Fruit fly (Drosophila melanogaster) whole organism, embryonic: ENCODE results near the gene CG7332.

Experiments used
- Abd-B ChIP-seq: fragments of 200-800 bp; sonication (Bioruptor generic); optimal IDR thresholded peaks from 2 replicates; lab custom pipeline; 2018; ENCODE audit warnings: missing biosample characterization, mild to moderate bottlenecking, missing genetic modification characterization, moderate library complexity
- BEAF-32 ChIP-seq: fragments of 200-800 bp; sonication (Bioruptor generic); optimal IDR thresholded peaks from 3 replicates; lab custom pipeline; 2017; ENCODE audit warnings: missing biosample characterization, missing genetic modification characterization, mild to moderate bottlenecking, moderate library complexity, missing genetic modification reagents
- CG10209 ChIP-seq: fragments of 200-800 bp; sonication (Bioruptor generic); optimal IDR thresholded peaks from 3 replicates; lab custom pipeline; 2017; ENCODE audit warnings: missing biosample characterization, mild to moderate bottlenecking, missing genetic modification characterization, missing genetic modification reagents
- CG10366 ChIP-seq: fragments of 200-800 bp; sonication (Bioruptor generic); IDR thresholded peaks from 2 replicates; pipeline ENCODE4 v1.3.6; 2022; ENCODE audit warnings: missing biosample characterization, missing genetic modification characterization
- CG11247 ChIP-seq: fragments of 200-800 bp; sonication (Bioruptor generic); IDR thresholded peaks from 2 replicates; pipeline ENCODE4 v1.3.6; 2022; ENCODE audit warnings: missing biosample characterization, missing genetic modification characterization
- CG11456 ChIP-seq: fragments of 200-800 bp; sonication (Bioruptor generic); IDR thresholded peaks from 3 replicates; pipeline ENCODE4 v1.3.6; 2022; ENCODE audit warnings: missing biosample characterization, missing genetic modification characterization
- CG11723 ChIP-seq: fragments of 200-800 bp; sonication (Bioruptor generic); optimal IDR thresholded peaks from 2 replicates; lab custom pipeline; 2017; ENCODE audit warnings: missing biosample characterization, mild to moderate bottlenecking, missing genetic modification characterization
- CG12744 ChIP-seq: fragments of 200-800 bp; sonication (Bioruptor generic); optimal IDR thresholded peaks from 2 replicates; lab custom pipeline; 2016; ENCODE audit warnings: missing biosample characterization, missing genetic modification characterization
- CG13123 ChIP-seq: fragments of 200-800 bp; sonication (Bioruptor generic); optimal IDR thresholded peaks from 2 replicates; lab custom pipeline; 2016; ENCODE audit warnings: missing biosample characterization, missing genetic modification characterization
- CG13624 ChIP-seq: fragments of 200-800 bp; sonication (Bioruptor generic); optimal IDR thresholded peaks from 2 replicates; lab custom pipeline; 2016; ENCODE audit warnings: missing biosample characterization, missing genetic modification characterization
- CG14860 ChIP-seq: fragments of 200-800 bp; sonication (Bioruptor generic); IDR thresholded peaks from 3 replicates; pipeline ENCODE4 v1.3.6; 2022; ENCODE audit warnings: missing biosample characterization, missing genetic modification characterization; ENCODE audit not compliant: partially characterized antibody
- CG16815 ChIP-seq: fragments of 200-800 bp; sonication (Bioruptor generic); optimal IDR thresholded peaks from 3 replicates; lab custom pipeline; 2017; ENCODE audit warnings: missing biosample characterization, mild to moderate bottlenecking, missing genetic modification characterization
- CG3163 ChIP-seq: fragments of 200-800 bp; sonication (Bioruptor generic); optimal IDR thresholded peaks from 3 replicates; lab custom pipeline; 2016; ENCODE audit warnings: missing biosample characterization, missing genetic modification characterization
- CG32767 ChIP-seq: fragments of 200-800 bp; sonication (Bioruptor generic); IDR thresholded peaks from 2 replicates; pipeline ENCODE4 v1.3.6; 2022; ENCODE audit warnings: missing biosample characterization, missing genetic modification characterization
- CG4404 ChIP-seq: fragments of 200-800 bp; sonication (Bioruptor generic); IDR thresholded peaks from 2 replicates; pipeline ENCODE4 v1.3.6; 2022; ENCODE audit warnings: missing biosample characterization, missing genetic modification characterization
- CG6254 ChIP-seq: fragments of 200-800 bp; sonication (Bioruptor generic); optimal IDR thresholded peaks from 3 replicates; lab custom pipeline; 2017; ENCODE audit warnings: mild to moderate bottlenecking, missing biosample characterization, missing genetic modification reagents, missing genetic modification characterization
- CG6765 ChIP-seq: fragments of 200-800 bp; sonication (Bioruptor generic); optimal IDR thresholded peaks from 3 replicates; lab custom pipeline; 2017; ENCODE audit warnings: missing biosample characterization, mild to moderate bottlenecking, missing genetic modification characterization
- CG6813 ChIP-seq: fragments of 200-800 bp; sonication (Bioruptor generic); optimal IDR thresholded peaks from 2 replicates; lab custom pipeline; 2017; ENCODE audit warnings: missing biosample characterization, missing genetic modification characterization, mild to moderate bottlenecking, moderate library complexity, missing genetic modification reagents
- CG8290 ChIP-seq, 3 experiments: fragments of 200-800 bp; sonication (Bioruptor generic); optimal IDR thresholded peaks; 2 replicates each; lab custom pipeline; 2016 to 2019; ENCODE audit warnings: missing biosample characterization in 3 of 3, missing genetic modification characterization in 3 of 3, mild to moderate bottlenecking in 2 of 3, moderate library complexity in 1 of 3
- CG8388 ChIP-seq: fragments of 200-800 bp; sonication (Bioruptor generic); optimal IDR thresholded peaks from 2 replicates; lab custom pipeline; 2019; ENCODE audit warnings: missing biosample characterization, mild to moderate bottlenecking, missing genetic modification characterization, moderate library complexity
- CkIIα-i1 ChIP-seq: fragments of 200-800 bp; sonication (Bioruptor generic); IDR thresholded peaks from 2 replicates; pipeline ENCODE4 v1.3.6; 2022; ENCODE audit warnings: missing biosample characterization, missing genetic modification characterization
- CrebB ChIP-seq: fragments of 200-800 bp; sonication (Bioruptor generic); optimal IDR thresholded peaks from 3 replicates; lab custom pipeline; 2018; ENCODE audit warnings: missing biosample characterization, mild to moderate bottlenecking, missing genetic modification characterization
- Dad ChIP-seq: fragments of 200-800 bp; sonication (Bioruptor generic); optimal IDR thresholded peaks from 3 replicates; lab custom pipeline; 2016; ENCODE audit warnings: missing biosample characterization, missing genetic modification characterization
- ERR ChIP-seq: fragments of 200-800 bp; sonication (Bioruptor generic); optimal IDR thresholded peaks from 2 replicates; lab custom pipeline; 2016; ENCODE audit warnings: missing biosample characterization, missing genetic modification characterization
- Fer3 ChIP-seq: fragments of 200-800 bp; sonication (Bioruptor generic); optimal IDR thresholded peaks from 2 replicates; lab custom pipeline; 2018; ENCODE audit warnings: missing biosample characterization, mild to moderate bottlenecking, missing genetic modification characterization, moderate library complexity
- HLH54F ChIP-seq: fragments of 200-800 bp; sonication (Bioruptor generic); optimal IDR thresholded peaks from 3 replicates; lab custom pipeline; 2016; ENCODE audit warnings: missing biosample characterization, missing genetic modification characterization
- HLHmδ ChIP-seq: fragments of 200-800 bp; sonication (Bioruptor generic); optimal IDR thresholded peaks from 2 replicates; lab custom pipeline; 2018; ENCODE audit warnings: missing biosample characterization, mild to moderate bottlenecking, missing genetic modification characterization, moderate library complexity
- Hand ChIP-seq: fragments of 200-800 bp; sonication (Bioruptor generic); optimal IDR thresholded peaks from 2 replicates; lab custom pipeline; 2017; ENCODE audit warnings: mild to moderate bottlenecking, missing biosample characterization, missing genetic modification reagents, missing genetic modification characterization
- Hr3 ChIP-seq: fragments of 200-800 bp; sonication (Bioruptor generic); optimal IDR thresholded peaks from 3 replicates; lab custom pipeline; 2016; ENCODE audit warnings: missing biosample characterization, missing genetic modification characterization
- Side ChIP-seq: fragments of 200-800 bp; sonication (Bioruptor generic); optimal IDR thresholded peaks from 2 replicates; lab custom pipeline; 2016; ENCODE audit warnings: missing biosample characterization, missing genetic modification characterization
- Sry-β ChIP-seq: fragments of 200-800 bp; sonication (Bioruptor generic); optimal IDR thresholded peaks from 2 replicates; lab custom pipeline; 2018; ENCODE audit warnings: missing biosample characterization, mild to moderate bottlenecking, missing genetic modification characterization, moderate library complexity
- Taf1 ChIP-seq: fragments of 200-800 bp; sonication (Bioruptor generic); IDR thresholded peaks from 2 replicates; pipeline ENCODE4 v1.3.6; 2022; ENCODE audit warnings: missing biosample characterization, missing genetic modification characterization
- ab ChIP-seq: fragments of 200-800 bp; sonication (Bioruptor generic); optimal IDR thresholded peaks from 2 replicates; lab custom pipeline; 2016; ENCODE audit warnings: missing biosample characterization, missing genetic modification characterization
- abd-A ChIP-seq: fragments of 200-800 bp; sonication (Bioruptor generic); optimal IDR thresholded peaks from 3 replicates; lab custom pipeline; 2019; ENCODE audit warnings: missing biosample characterization, mild to moderate bottlenecking, missing genetic modification characterization, moderate library complexity
- br ChIP-seq: fragments of >200 bp; optimal IDR thresholded peaks from 2 replicates; lab custom pipeline; 2017
- cas ChIP-seq: fragments of 200-800 bp; sonication (Bioruptor generic); IDR thresholded peaks from 2 replicates; pipeline ENCODE4 v1.3.6; 2022; ENCODE audit warnings: missing biosample characterization, missing genetic modification characterization
- dpn ChIP-seq, 2 experiments: fragments of 200-800 bp; sonication (Bioruptor generic); optimal IDR thresholded peaks; 3 replicates each; lab custom pipeline; 2016; ENCODE audit warnings: missing biosample characterization in 2 of 2, missing genetic modification characterization in 2 of 2
- eve ChIP-seq, 2 experiments: fragments of >200 bp; optimal IDR thresholded peaks; 2 replicates each; lab custom pipeline; 2017; ENCODE audit warnings: missing biosample characterization in 2 of 2, missing genetic modification characterization in 2 of 2
- her ChIP-seq: fragments of 200-800 bp; sonication (Bioruptor generic); optimal IDR thresholded peaks from 2 replicates; lab custom pipeline; 2016; ENCODE audit warnings: missing biosample characterization, missing genetic modification characterization
- inv ChIP-seq: fragments of 200-800 bp; sonication (Bioruptor generic); IDR thresholded peaks from 2 replicates; pipeline ENCODE4 v1.3.6; 2022; ENCODE audit warnings: missing biosample characterization, missing genetic modification characterization; ENCODE audit not compliant: partially characterized antibody
- klu ChIP-seq: fragments of 200-800 bp; sonication (Bioruptor generic); IDR thresholded peaks from 2 replicates; pipeline ENCODE4 v1.3.6; 2022; ENCODE audit warnings: missing biosample characterization, missing genetic modification characterization
- luna ChIP-seq: fragments of 200-800 bp; sonication (Bioruptor generic); optimal IDR thresholded peaks from 2 replicates; lab custom pipeline; 2016; ENCODE audit warnings: missing biosample characterization, missing genetic modification characterization
- maf-S ChIP-seq: fragments of 200-800 bp; sonication (Bioruptor generic); optimal IDR thresholded peaks from 2 replicates; lab custom pipeline; 2016; ENCODE audit warnings: missing biosample characterization, missing genetic modification characterization
- p53 ChIP-seq: fragments of 200-800 bp; sonication (Bioruptor generic); optimal IDR thresholded peaks from 2 replicates; lab custom pipeline; 2016; ENCODE audit warnings: missing biosample characterization, missing genetic modification characterization
- phol ChIP-seq: fragments of 200-800 bp; sonication (Bioruptor generic); optimal IDR thresholded peaks from 3 replicates; lab custom pipeline; 2018; ENCODE audit warnings: missing biosample characterization, mild to moderate bottlenecking, missing genetic modification characterization, moderate library complexity
- salm ChIP-seq: fragments of 200-800 bp; sonication (Bioruptor generic); optimal IDR thresholded peaks from 2 replicates; lab custom pipeline; 2018; ENCODE audit warnings: missing biosample characterization, mild to moderate bottlenecking, missing genetic modification characterization
- slbo ChIP-seq: fragments of 200-800 bp; sonication (Bioruptor generic); IDR thresholded peaks from 2 replicates; pipeline ENCODE4 v1.3.6; 2022; ENCODE audit warnings: missing biosample characterization, missing genetic modification characterization
- ttk ChIP-seq: fragments of 200-800 bp; sonication (Bioruptor generic); IDR thresholded peaks from 2 replicates; pipeline ENCODE4 v2.1.2; 2022; ENCODE audit warnings: missing biosample characterization, missing genetic modification characterization
- vnd ChIP-seq: fragments of 200-800 bp; sonication (Bioruptor generic); IDR thresholded peaks from 3 replicates; pipeline ENCODE4 v1.3.6; 2022; ENCODE audit warnings: missing biosample characterization, missing genetic modification characterization; ENCODE audit not compliant: partially characterized antibody

The CG7332 gene

DNA sequence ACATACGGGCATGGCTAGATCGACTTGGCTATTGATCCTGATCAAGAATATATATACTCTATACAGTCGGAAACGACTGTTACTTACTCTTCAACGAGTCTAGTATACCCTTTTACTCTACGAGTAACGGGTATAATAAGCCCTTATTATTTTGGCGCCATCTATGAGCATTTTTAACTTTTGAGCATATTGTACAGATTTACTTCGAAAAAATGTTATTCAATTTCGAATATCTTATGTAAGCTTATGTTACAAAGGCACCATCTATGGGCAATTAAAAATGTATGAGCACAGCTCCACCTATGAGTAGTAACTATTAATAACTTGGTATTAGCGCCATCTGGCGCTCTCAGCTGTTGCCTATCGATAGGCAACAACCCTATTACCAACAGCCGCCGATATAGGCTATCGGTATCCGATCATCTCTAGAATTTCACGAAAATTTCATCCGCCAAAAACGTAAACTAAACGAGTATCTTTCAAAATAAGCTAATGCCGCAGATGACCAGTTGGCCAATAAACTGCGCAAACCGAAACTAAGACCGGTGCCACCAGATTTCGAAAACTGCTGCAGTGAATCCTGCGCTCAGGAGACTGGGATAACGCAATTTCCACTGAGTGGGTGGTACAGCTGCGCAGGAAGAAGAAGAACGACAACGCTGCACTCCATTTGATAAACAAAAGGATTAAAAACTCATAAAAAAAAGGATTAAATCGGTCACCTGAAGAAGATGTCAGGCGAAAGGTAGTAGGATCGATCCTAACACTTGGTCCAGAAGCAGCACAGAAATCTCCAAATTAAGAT is 40.9 kb upstream of the CG7332 start, which contains the start of gene htk (continued):
- TF ChIP-seq Fer3 (tag; lab: Kevin White, UChicago), result peak; percentile 63
- no peak for TF ChIP-seq CG32767 (GFP tag; lab: Robert Waterston, UW)
- TF ChIP-seq her (GFP tag; lab: Kevin White, UChicago), result peak; percentile 77
- no peak for TF ChIP-seq eve (GFP tag; optimal IDR thresholded peaks at IDR 0.05; lab: Kevin White, UChicago)
- TF ChIP-seq maf-S (GFP tag; lab: Kevin White, UChicago), result peak; percentile 62
- peak; percentile 74 for TF ChIP-seq CG12744 (GFP tag; lab: Kevin White, UChicago)
- TF ChIP-seq CG4404, result no peak
- no peak for TF ChIP-seq CrebB (tag; lab: Kevin White, UChicago)
- no peak for TF ChIP-seq br (lab: Kevin White, UChicago)
- TF ChIP-seq Hr3, result peak; percentile 55
- peak; percentile 6 for TF ChIP-seq CG11723 (GFP tag; lab: Kevin White, UChicago)
- peak; percentile 59 for TF ChIP-seq CG10366
- peak; percentile 55 for TF ChIP-seq phol
- peak; percentile 46 for TF ChIP-seq Abd-B (GFP tag; lab: Kevin White, UChicago)
- no peak for TF ChIP-seq ab
- TF ChIP-seq HLH54F (GFP tag; lab: Kevin White, UChicago), result peak; percentile 65
- TF ChIP-seq dpn (GFP tag; optimal IDR thresholded peaks at IDR 0.05; lab: Kevin White, UChicago), result peak; percentile 75 to 81
- no peak for TF ChIP-seq abd-A (tag; lab: Kevin White, UChicago)
- TF ChIP-seq CG6813 (GFP tag; lab: Kevin White, UChicago), result peak; percentile 22
- TF ChIP-seq luna (GFP tag; lab: Kevin White, UChicago), result peak; percentile 34
- peak; percentile 38 for TF ChIP-seq ERR (GFP tag; lab: Kevin White, UChicago)
- peak; percentile 66 for TF ChIP-seq CG3163
- peak; percentile 73 for TF ChIP-seq Side (GFP tag; lab: Kevin White, UChicago)
- peak; percentile 86 for TF ChIP-seq inv
- TF ChIP-seq HLHmδ (GFP tag; lab: Kevin White, UChicago), result no peak
- TF ChIP-seq CG11456, result peak; percentile 95
- TF ChIP-seq CG14860 (GFP tag; lab: Robert Waterston, UW), result peak; percentile 75
- peak; percentile 43 for TF ChIP-seq Dad (GFP tag; lab: Kevin White, UChicago)
- TF ChIP-seq CG8290 (GFP tag; optimal IDR thresholded peaks at IDR 0.05; lab: Kevin White, UChicago), result peak; percentile 87
- TF ChIP-seq CG8290 (tag; optimal IDR thresholded peaks at IDR 0.05; lab: Kevin White, UChicago), result peak; percentile 52 to 88
- TF ChIP-seq CkIIα-i1 (GFP tag; lab: Robert Waterston, UW), result no peak
- TF ChIP-seq klu (GFP tag; lab: Robert Waterston, UW), result no peak; the same call in 1 of the 2 replicates
- peak; percentile 79 for TF ChIP-seq CG13624 (GFP tag; lab: Kevin White, UChicago)
- TF ChIP-seq ttk (GFP tag; lab: Robert Waterston, UW), result no peak
- TF ChIP-seq BEAF-32 (GFP tag; lab: Kevin White, UChicago), result peak; percentile 96
- TF ChIP-seq Taf1, result peak; percentile 32; the same call in 1 of the 2 replicates
- TF ChIP-seq p53 (GFP tag; lab: Kevin White, UChicago), result peak; percentile 83
- TF ChIP-seq CG6765, result no peak
- no peak for TF ChIP-seq cas (GFP tag; lab: Robert Waterston, UW)
- TF ChIP-seq CG8388 (GFP tag; lab: Kevin White, UChicago), result no peak
- TF ChIP-seq vnd (GFP tag; lab: Robert Waterston, UW), result peak; percentile 77
- no peak for TF ChIP-seq CG6254 (GFP tag; lab: Kevin White, UChicago)
- TF ChIP-seq Hand (GFP tag; lab: Kevin White, UChicago), result no peak
- TF ChIP-seq slbo (GFP tag; lab: Robert Waterston, UW), result peak; percentile 81
- peak; percentile 77 for TF ChIP-seq CG11247 (GFP tag; lab: Robert Waterston, UW)
- no peak for TF ChIP-seq Sry-β (GFP tag; lab: Kevin White, UChicago)
- TF ChIP-seq salm (tag; lab: Kevin White, UChicago), result no peak
- peak; percentile 28 for TF ChIP-seq CG13123 (GFP tag; lab: Kevin White, UChicago)
- TF ChIP-seq CG16815 (GFP tag; lab: Kevin White, UChicago), result peak; percentile 22
- peak; percentile 55 for TF ChIP-seq CG10209 (GFP tag; lab: Kevin White, UChicago)
